Fruit fly (Drosophila melanogaster): ENCODE data around the gene MagR.

Gene MagR

dm6 chrX:15731968-15732367 is 2.1 kb upstream of the MagR start, which contains the start of gene CG8191 (continued):
- no peak for TF ChIP-seq chn (GFP tag; optimal IDR thresholded peaks at IDR 0.05)
- no peak for TF ChIP-seq Aef1 (GFP tag; IDR thresholded peaks at IDR 0.05)
- no peak for TF ChIP-seq CG12942 (GFP tag; optimal IDR thresholded peaks at IDR 0.05)
- TF ChIP-seq nerfin-2 (GFP tag; IDR thresholded peaks at IDR 0.05; ENCODE audit: partially characterized antibody), result peak; percentile 73
- peak; percentile 23 for TF ChIP-seq YL-1 (GFP tag; optimal IDR thresholded peaks at IDR 0.05)
- no peak for TF ChIP-seq Asciz (GFP tag; optimal IDR thresholded peaks at IDR 0.05)
- no peak for TF ChIP-seq Oaz (GFP tag; IDR thresholded peaks at IDR 0.05)
- TF ChIP-seq ato (GFP tag; IDR thresholded peaks at IDR 0.05; ENCODE audit: partially characterized antibody), result peak; percentile 82

dm6 chrX:15733192-15733892 is 728 bp upstream of the MagR start:
- no peak for TF ChIP-seq CG12299 (tag; optimal IDR thresholded peaks at IDR 0.05)
- peak; percentile 6; the same call in 1 of the 2 replicates for TF ChIP-seq Xrp1 (GFP tag; IDR thresholded peaks at IDR 0.05)
- no peak for TF ChIP-seq CG10431 (GFP tag; optimal IDR thresholded peaks at IDR 0.05)
- no peak for TF ChIP-seq Dref (GFP tag; IDR thresholded peaks at IDR 0.05)
- peak; percentile 10; the same call in 1 of the 2 replicates for TF ChIP-seq Drgx (GFP tag; IDR thresholded peaks at IDR 0.05)
- no peak for TF ChIP-seq crp (GFP tag; optimal IDR thresholded peaks at IDR 0.05)
- TF ChIP-seq ci (GFP tag; IDR thresholded peaks at IDR 0.05), result peak; percentile 35; the same call in 1 of the 3 replicates
- 0 out of 3 replicates have a peak, but pooled peaks have one; percentile 7 for TF ChIP-seq zfh1 (GFP tag; IDR thresholded peaks at IDR 0.05)
- TF ChIP-seq zf30C (GFP tag; optimal IDR thresholded peaks at IDR 0.05), result peak; percentile 83
- TF ChIP-seq CG9727 (GFP tag; optimal IDR thresholded peaks at IDR 0.05), result no peak
- peak; percentile 96 for TF ChIP-seq CG15514 (GFP tag; optimal IDR thresholded peaks at IDR 0.05)
- TF ChIP-seq CG12769 (tag; optimal IDR thresholded peaks at IDR 0.05), result no peak

- TF ChIP-seq CG10267 (tag; optimal IDR thresholded peaks at IDR 0.05), result peak; percentile 38
- peak; percentile 7 for TF ChIP-seq Sry-δ (GFP tag; optimal IDR thresholded peaks at IDR 0.05)
- peak; percentile 65 for TF ChIP-seq CG3995 (GFP tag; optimal IDR thresholded peaks at IDR 0.05)
- peak; percentile 29 for TF ChIP-seq trem (tag; optimal IDR thresholded peaks at IDR 0.05)
- peak; percentile 1 for TF ChIP-seq CG30020 (tag; optimal IDR thresholded peaks at IDR 0.05)
- TF ChIP-seq Dll (GFP tag; IDR thresholded peaks at IDR 0.05; ENCODE audit: partially characterized antibody), result 0 out of 4 replicates have a peak, but pooled peaks have one; percentile 42
- peak in 1 of 2 experiments; percentile 65 for TF ChIP-seq crp (GFP tag; optimal IDR thresholded peaks at IDR 0.05)
- TF ChIP-seq Myb (GFP tag; optimal IDR thresholded peaks at IDR 0.05), result peak; percentile 48
- peak; percentile 26 for TF ChIP-seq CG14710 (tag; optimal IDR thresholded peaks at IDR 0.05)
- 0 out of 2 replicates have a peak, but pooled peaks have one; percentile 24 for TF ChIP-seq unc-4 (GFP tag; IDR thresholded peaks at IDR 0.05; ENCODE audit: partially characterized antibody)
- peak; percentile 6 for TF ChIP-seq sug (tag; optimal IDR thresholded peaks at IDR 0.05)
- TF ChIP-seq fru (optimal IDR thresholded peaks at IDR 0.05), result no peak
- peak; percentile 40 for TF ChIP-seq CG2116 (GFP tag; optimal IDR thresholded peaks at IDR 0.05)
- TF ChIP-seq zf30C (GFP tag; optimal IDR thresholded peaks at IDR 0.05), result no peak
- TF ChIP-seq CG15514 (GFP tag; optimal IDR thresholded peaks at IDR 0.05), result peak; percentile 26
- no peak for TF ChIP-seq CG11398 (GFP tag; optimal IDR thresholded peaks at IDR 0.05)
- peak; percentile 32 for TF ChIP-seq BEAF-32 (GFP tag; optimal IDR thresholded peaks at IDR 0.05)
- peak; percentile 61 for TF ChIP-seq row (GFP tag; IDR thresholded peaks at IDR 0.05)
- TF ChIP-seq Dref (GFP tag; IDR thresholded peaks at IDR 0.05), result peak; percentile 57
- TF ChIP-seq Sry-β (GFP tag; optimal IDR thresholded peaks at IDR 0.05), result peak; percentile 93
- TF ChIP-seq sens (GFP tag), result peak; percentile 43
- TF ChIP-seq Eip74EF (GFP tag; optimal IDR thresholded peaks at IDR 0.05), result no peak
- TF ChIP-seq scrt (GFP tag; optimal IDR thresholded peaks at IDR 0.05), result no peak
Observed at dm6 chrX:15737110-15737509, 3.0 kb downstream of the MagR start, which contains the start of gene Arp6. Gene Arp6, minus strand, starts transcription at chrX:15737120.

Data from whole organism, embryonic.